Fruit fly (Drosophila melanogaster): ENCODE results near the gene Reck.

Gene Reck

dm6 chr3L:14977536-14978495, 36.0 kb downstream of the Reck start (continued):
- TF ChIP-seq CG8319 (GFP tag; optimal IDR thresholded peaks at IDR 0.05) (peak; percentile 5), CG8632 (GFP tag; optimal IDR thresholded peaks at IDR 0.05) (peak; percentile 33), cyc (GFP tag; optimal IDR thresholded peaks at IDR 0.05) (peak; percentile 42), fd85E (GFP tag; optimal IDR thresholded peaks at IDR 0.05) (no peak), CG6854 (GFP tag; optimal IDR thresholded peaks at IDR 0.05) (no peak), CG3032 (tag; optimal IDR thresholded peaks at IDR 0.05) (peak; percentile 68), CG15336 (GFP tag; IDR thresholded peaks at IDR 0.05) (no peak), Met (GFP tag; optimal IDR thresholded peaks at IDR 0.05) (peak; percentile 60), CG16779 (tag; optimal IDR thresholded peaks at IDR 0.05) (no peak), dsx (GFP tag; optimal IDR thresholded peaks at IDR 0.05; ENCODE audit: poor library complexity, severe bottlenecking) (peak; percentile 10), lz (GFP tag; optimal IDR thresholded peaks at IDR 0.05) (peak; percentile 28)

- TF ChIP-seq svp (GFP tag) (peak; percentile 35), fkh (GFP tag; optimal IDR thresholded peaks at IDR 0.05) (peak; percentile 29), Ets21C (GFP tag; optimal IDR thresholded peaks at IDR 0.05) (no peak)
Measured at dm6 chr3L:14976026-14976425, 37.8 kb downstream of the Reck start.

dm6 chr3L:14974952-14975351, 38.9 kb downstream of the Reck start:
- TF ChIP-seq Hr39 (GFP tag; optimal IDR thresholded peaks at IDR 0.05) (no peak), OdsH (GFP tag; optimal IDR thresholded peaks at IDR 0.05) (no peak), dac (GFP tag; optimal IDR thresholded peaks at IDR 0.05) (no peak), dsx (GFP tag; optimal IDR thresholded peaks at IDR 0.05; ENCODE audit: poor library complexity, severe bottlenecking) (no peak), Smox (GFP tag; optimal IDR thresholded peaks at IDR 0.05) (no peak), CG7368 (GFP tag; optimal IDR thresholded peaks at IDR 0.05) (no peak), pdm3 (GFP tag; optimal IDR thresholded peaks at IDR 0.05) (no peak), vri (GFP tag; optimal IDR thresholded peaks at IDR 0.05) (no peak), CG6792 (GFP tag; optimal IDR thresholded peaks at IDR 0.05) (no peak), CG9139 (GFP tag; optimal IDR thresholded peaks at IDR 0.05) (no peak), Eip93F (GFP tag; optimal IDR thresholded peaks at IDR 0.05) (no peak), Lpt (GFP tag; optimal IDR thresholded peaks at IDR 0.05) (no peak), fd85E (GFP tag; optimal IDR thresholded peaks at IDR 0.05) (no peak), svp (GFP tag) (no peak)

dm6 chr3L:14974513-14974912, 39.3 kb downstream of the Reck start, which contains the start of gene Ocho:
TSS of gene Ocho (plus strand) at chr3L:14974848.
- TF ChIP-seq CG4318 (GFP tag; optimal IDR thresholded peaks at IDR 0.05) (no peak), Sox14 (GFP tag; optimal IDR thresholded peaks at IDR 0.05) (no peak), CG6792 (GFP tag; optimal IDR thresholded peaks at IDR 0.05) (no peak), CG15336 (GFP tag; IDR thresholded peaks at IDR 0.05) (no peak), CG8319 (GFP tag; optimal IDR thresholded peaks at IDR 0.05) (no peak), esn (GFP tag; optimal IDR thresholded peaks at IDR 0.05) (peak; percentile 11), cyc (GFP tag; optimal IDR thresholded peaks at IDR 0.05) (no peak), CG32006 (GFP tag; optimal IDR thresholded peaks at IDR 0.05) (no peak), CG3919 (GFP tag; optimal IDR thresholded peaks at IDR 0.05) (no peak), Eip93F (GFP tag; optimal IDR thresholded peaks at IDR 0.05) (no peak), salr (GFP tag; optimal IDR thresholded peaks at IDR 0.05) (no peak), spab (GFP tag; optimal IDR thresholded peaks at IDR 0.05) (no peak), Eip78C (GFP tag) (peak; percentile 42), Ets21C (GFP tag; optimal IDR thresholded peaks at IDR 0.05) (no peak), CG31627 (GFP tag; optimal IDR thresholded peaks at IDR 0.05) (peak; percentile 3)

Data from whole organism, prepupa.